Fruit fly (Drosophila melanogaster): ENCODE measurements around the gene shi.

The shi gene

DNA sequence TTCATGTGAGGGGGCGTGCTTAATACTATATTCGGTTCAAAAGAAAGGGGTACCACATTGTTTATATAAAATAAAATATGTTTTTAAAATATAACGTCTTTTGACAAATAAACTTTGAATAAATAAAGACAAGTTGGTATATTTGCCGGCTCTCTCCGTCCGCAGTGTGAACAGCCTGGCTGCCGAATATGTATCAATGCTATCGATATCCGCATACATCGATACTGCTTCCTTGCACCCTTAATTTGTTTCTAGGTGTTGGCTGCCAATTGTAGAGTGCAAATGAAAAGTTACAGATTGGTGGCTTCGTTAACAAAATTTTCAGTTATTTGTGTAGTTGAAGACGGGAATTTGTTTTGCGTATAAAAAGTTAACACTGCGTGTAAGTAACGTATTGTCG is 32.0 kb upstream of the shi start, which contains the start of gene Gbeta13F:
Gene Gbeta13F (plus strand): TSS at position 247 of the 400 bp plus-strand sequence.
- TF ChIP-seq Abd-B (GFP tag; optimal IDR thresholded peaks at IDR 0.05) (no peak), Hr78 (GFP tag; optimal IDR thresholded peaks at IDR 0.05) (no peak), HLH106 (tag; optimal IDR thresholded peaks at IDR 0.05) (peak; percentile 19), Hr83 (GFP tag; optimal IDR thresholded peaks at IDR 0.05; ENCODE audit: poor library complexity, severe bottlenecking) (peak; percentile 20)

- TF ChIP-seq rgr (GFP tag; optimal IDR thresholded peaks at IDR 0.05) = peak; percentile 50
- no peak for TF ChIP-seq Vsx2 (GFP tag; optimal IDR thresholded peaks at IDR 0.05; ENCODE audit: partially characterized antibody)
- peak; percentile 32 for TF ChIP-seq woc (GFP tag; optimal IDR thresholded peaks at IDR 0.05)
- peak; percentile 57 for TF ChIP-seq Sp1 (GFP tag; optimal IDR thresholded peaks at IDR 0.05)
- TF ChIP-seq Rel (GFP tag; optimal IDR thresholded peaks at IDR 0.05) = peak; percentile 21
- TF ChIP-seq Rel (tag; optimal IDR thresholded peaks at IDR 0.05) = peak; percentile 61
- TF ChIP-seq HLH106 (tag; optimal IDR thresholded peaks at IDR 0.05) = peak; percentile 8
- peak; percentile 35 for TF ChIP-seq OdsH (GFP tag; optimal IDR thresholded peaks at IDR 0.05)
- peak; percentile 23 for TF ChIP-seq psq (GFP tag; optimal IDR thresholded peaks at IDR 0.05)
- TF ChIP-seq Hr83 (GFP tag; optimal IDR thresholded peaks at IDR 0.05; ENCODE audit: poor library complexity, severe bottlenecking) = peak; percentile 67
- peak; percentile 89 for TF ChIP-seq jim (GFP tag; optimal IDR thresholded peaks at IDR 0.05)
- peak; percentile 27 for TF ChIP-seq fru (GFP tag; optimal IDR thresholded peaks at IDR 0.05)
- TF ChIP-seq h (GFP tag; optimal IDR thresholded peaks at IDR 0.05) = peak; percentile 46
- no peak for TF ChIP-seq brk (GFP tag; optimal IDR thresholded peaks at IDR 0.05)
- TF ChIP-seq foxo (GFP tag; optimal IDR thresholded peaks at IDR 0.05) = peak in 1 of 2 experiments; percentile 22
- no peak for TF ChIP-seq sv (GFP tag; optimal IDR thresholded peaks at IDR 0.05)
- no peak for TF ChIP-seq GATAd (GFP tag; optimal IDR thresholded peaks at IDR 0.05)
- peak; percentile 50 for TF ChIP-seq Dif (GFP tag; optimal IDR thresholded peaks at IDR 0.05; ENCODE audit: partially characterized antibody)
- TF ChIP-seq usp (GFP tag; optimal IDR thresholded peaks at IDR 0.05) = no peak
- no peak for TF ChIP-seq Mio (GFP tag; optimal IDR thresholded peaks at IDR 0.05)
- no peak for TF ChIP-seq Myc (optimal IDR thresholded peaks at IDR 0.05)
- TF ChIP-seq Abd-B (GFP tag; optimal IDR thresholded peaks at IDR 0.05) = no peak
- no peak for TF ChIP-seq lola (GFP tag; optimal IDR thresholded peaks at IDR 0.05)
- TF ChIP-seq N (GFP tag; optimal IDR thresholded peaks at IDR 0.05) = no peak
- TF ChIP-seq Hnf4 (GFP tag; optimal IDR thresholded peaks at IDR 0.05) = peak; percentile 36
- TF ChIP-seq CG9705 (GFP tag; optimal IDR thresholded peaks at IDR 0.05) = no peak
Measured at dm6 chrX:15860479-15860878, 31.4 kb upstream of the shi start.

DNA sequence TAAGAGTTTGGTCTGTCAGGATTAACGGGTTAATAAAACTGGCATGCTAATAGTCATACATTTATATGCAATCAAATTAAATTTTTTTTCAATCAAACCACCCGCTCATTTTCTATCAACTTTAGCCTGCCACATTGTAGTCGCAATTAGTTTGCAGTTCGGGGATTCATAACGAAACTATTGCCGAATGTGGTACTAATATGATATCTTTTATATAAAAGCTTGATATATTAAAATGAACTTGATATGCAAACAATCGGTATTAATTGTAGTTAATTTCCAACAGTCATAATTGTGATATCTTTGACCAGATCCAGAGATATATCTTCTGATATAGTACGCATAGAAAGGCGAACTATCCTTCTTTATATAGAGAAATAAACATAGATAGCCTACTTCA is 25.9 kb upstream of the shi start:
- TF ChIP-seq Mio (GFP tag; optimal IDR thresholded peaks at IDR 0.05) (no peak), dsf (GFP tag; optimal IDR thresholded peaks at IDR 0.05; ENCODE audit: borderline replicate concordance) (no peak), Dfd (GFP tag; optimal IDR thresholded peaks at IDR 0.05) (no peak), N (GFP tag; optimal IDR thresholded peaks at IDR 0.05) (no peak), Vsx2 (GFP tag; optimal IDR thresholded peaks at IDR 0.05; ENCODE audit: partially characterized antibody) (no peak), fru (GFP tag; optimal IDR thresholded peaks at IDR 0.05) (no peak)

- TF ChIP-seq Hr78 (GFP tag; optimal IDR thresholded peaks at IDR 0.05) (no peak), GATAd (GFP tag; optimal IDR thresholded peaks at IDR 0.05) (no peak), N (GFP tag; optimal IDR thresholded peaks at IDR 0.05) (no peak), Dfd (GFP tag; optimal IDR thresholded peaks at IDR 0.05) (no peak), Rel (GFP tag; optimal IDR thresholded peaks at IDR 0.05) (no peak), Rel (tag; optimal IDR thresholded peaks at IDR 0.05) (no peak), Jra (GFP tag; optimal IDR thresholded peaks at IDR 0.05) (no peak)
Measured at dm6 chrX:15866799-15867412, 25.0 kb upstream of the shi start.

DNA sequence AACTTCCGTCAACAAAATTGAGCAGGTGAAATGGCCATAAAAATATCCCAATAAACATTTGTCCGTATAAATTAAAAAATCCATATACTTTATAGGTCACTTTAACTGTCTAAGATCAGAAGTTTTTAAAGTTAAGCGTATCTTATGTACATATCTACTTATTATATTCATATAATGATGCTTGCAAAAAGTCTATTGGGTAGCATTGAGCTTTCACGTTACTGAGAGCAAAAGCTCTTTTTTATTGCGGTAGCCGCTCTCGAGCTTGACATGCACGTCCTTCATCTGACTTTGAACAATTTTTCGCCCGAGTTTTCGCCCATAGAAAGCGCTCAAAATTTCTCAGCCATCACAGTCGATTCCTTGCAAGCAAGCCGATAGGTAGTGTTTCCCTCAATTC is 24.1 kb upstream of the shi start, which contains the start of gene Gapdh2:
Gene Gapdh2 (plus strand): TSS at position 283 of the 400 bp plus-strand sequence.
- peak; percentile 98 to 100 for TF ChIP-seq foxo (GFP tag; optimal IDR thresholded peaks at IDR 0.05)
- TF ChIP-seq N (GFP tag; optimal IDR thresholded peaks at IDR 0.05) = no peak
- peak; percentile 99 for TF ChIP-seq woc (GFP tag; optimal IDR thresholded peaks at IDR 0.05)
- TF ChIP-seq CrebA (GFP tag; optimal IDR thresholded peaks at IDR 0.05; ENCODE audit: borderline replicate concordance) = peak; percentile 98
- TF ChIP-seq sage (GFP tag; optimal IDR thresholded peaks at IDR 0.05) = peak; percentile 99
- peak; percentile 100 for TF ChIP-seq rgr (GFP tag; optimal IDR thresholded peaks at IDR 0.05)
- TF ChIP-seq dsf (GFP tag; optimal IDR thresholded peaks at IDR 0.05; ENCODE audit: borderline replicate concordance) = peak; percentile 98
- TF ChIP-seq psq (GFP tag; optimal IDR thresholded peaks at IDR 0.05) = peak; percentile 99
- peak; percentile 99 for TF ChIP-seq dmrt93B (GFP tag; optimal IDR thresholded peaks at IDR 0.05)
- peak; percentile 99 for TF ChIP-seq Rel (GFP tag; optimal IDR thresholded peaks at IDR 0.05)
- peak; percentile 99 for TF ChIP-seq Rel (tag; optimal IDR thresholded peaks at IDR 0.05)
- TF ChIP-seq br (GFP tag; optimal IDR thresholded peaks at IDR 0.05) = peak; percentile 99
- peak; percentile 92 for TF ChIP-seq Mio (GFP tag; optimal IDR thresholded peaks at IDR 0.05)
- TF ChIP-seq Sp1 (GFP tag; optimal IDR thresholded peaks at IDR 0.05) = peak; percentile 100
- TF ChIP-seq Hr78 (GFP tag; optimal IDR thresholded peaks at IDR 0.05) = no peak
- peak; percentile 99 for TF ChIP-seq Hnf4 (GFP tag; optimal IDR thresholded peaks at IDR 0.05)
- TF ChIP-seq Dif (GFP tag; optimal IDR thresholded peaks at IDR 0.05; ENCODE audit: partially characterized antibody) = no peak
- TF ChIP-seq jim (GFP tag; optimal IDR thresholded peaks at IDR 0.05) = no peak
- TF ChIP-seq h (GFP tag; optimal IDR thresholded peaks at IDR 0.05) = peak; percentile 100
- TF ChIP-seq dl (GFP tag; optimal IDR thresholded peaks at IDR 0.05; ENCODE audit: insufficient read depth in 1 of 2, partially characterized antibody in 2 of 2) = no peak
- TF ChIP-seq tai (GFP tag; optimal IDR thresholded peaks at IDR 0.05) = peak; percentile 98
- peak; percentile 99 for TF ChIP-seq CG32264 (GFP tag; optimal IDR thresholded peaks at IDR 0.05)
- peak; percentile 97 for TF ChIP-seq Dfd (GFP tag; optimal IDR thresholded peaks at IDR 0.05)
- peak; percentile 100 for TF ChIP-seq fru (GFP tag; optimal IDR thresholded peaks at IDR 0.05)
- peak; percentile 99 for TF ChIP-seq Jra (GFP tag; optimal IDR thresholded peaks at IDR 0.05)
- peak; percentile 85 for TF ChIP-seq Hr83 (GFP tag; optimal IDR thresholded peaks at IDR 0.05; ENCODE audit: poor library complexity, severe bottlenecking)
- no peak for TF ChIP-seq Myc (optimal IDR thresholded peaks at IDR 0.05)
